Worm (Caenorhabditis elegans) whole organism, young adult: ENCODE measurements around the gene eor-2.

Experiments used
- bed-2 ChIP-seq: fragments of 200-800 bp; sonication (Bioruptor generic); IDR thresholded peaks from 2 replicates; pipeline ENCODE4 v1.3.6; 2022; ENCODE audit warnings: missing genetic modification reagents, missing genetic modification characterization, missing compliant biosample characterization
- lin-35 ChIP-seq, 3 experiments: fragments of 150-350 bp in 2 of 3; sonication (generic microtip) in 1 of 3; optimal IDR thresholded peaks; 2 replicates each; lab custom pipeline; 2014 to 2018; ENCODE audit warnings: missing biosample characterization in 3 of 3, missing genetic modification characterization in 3 of 3, missing genetic modification reagents in 3 of 3
- mel-28 ChIP-seq: sonication (generic microtip); optimal IDR thresholded peaks from 2 replicates; lab custom pipeline; 2016; ENCODE audit warnings: borderline replicate concordance, mild to moderate bottlenecking, missing genetic modification characterization, missing compliant biosample characterization
- mxl-1 ChIP-seq: sonication (generic microtip); optimal IDR thresholded peaks from 2 replicates; lab custom pipeline; 2016; ENCODE audit warnings: missing genetic modification characterization, missing compliant biosample characterization
- sdz-38 ChIP-seq: sonication (generic microtip); optimal IDR thresholded peaks from 2 replicates; lab custom pipeline; 2016; ENCODE audit warnings: missing genotype, missing genetic modification characterization, missing compliant biosample characterization
- snpc-3.4 ChIP-seq: sonication (generic microtip); optimal IDR thresholded peaks from 2 replicates; lab custom pipeline; 2017; ENCODE audit warnings: missing genetic modification characterization, mild to moderate bottlenecking, missing compliant biosample characterization, antibody characterized with exemption, moderate library complexity, missing genotype, missing genetic modification reagents
- snpc-4 ChIP-seq, 5 experiments: fragments of 150-350 bp in 1 of 5; sonication (generic microtip) in 4 of 5; optimal IDR thresholded peaks; 2 replicates each; lab custom pipeline; 2014 to 2018; ENCODE audit warnings: missing genetic modification characterization in 5 of 5, missing biosample characterization in 3 of 5, antibody characterized with exemption in 2 of 5, mild to moderate bottlenecking in 2 of 5, missing compliant biosample characterization in 2 of 5, missing genotype in 2 of 5, moderate library complexity in 2 of 5, missing genetic modification reagents in 1 of 5
- ztf-26 ChIP-seq: sonication (generic microtip); optimal IDR thresholded peaks from 2 replicates; lab custom pipeline; 2017; ENCODE audit warnings: missing genetic modification characterization, missing compliant biosample characterization

Gene eor-2

DNA sequence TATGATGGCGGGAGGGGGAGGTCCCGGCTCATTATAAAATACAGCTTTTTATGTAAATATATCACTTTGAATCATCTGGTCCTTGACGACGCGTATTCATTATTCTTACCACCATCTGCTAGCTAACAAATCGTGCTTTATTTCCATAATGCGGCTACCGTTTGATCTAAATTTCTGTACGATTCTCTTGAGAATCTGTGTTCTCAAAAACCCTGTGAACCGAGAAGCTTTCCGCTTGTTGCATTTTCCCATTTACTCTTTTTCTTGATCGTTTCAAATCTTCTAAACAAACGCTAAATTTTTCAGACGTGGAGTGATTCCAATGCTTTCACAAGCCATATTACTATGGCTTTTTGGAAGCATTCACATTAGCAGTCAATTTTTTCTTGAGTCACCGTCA is 51.9 kb downstream of the eor-2 start, which contains the start of gene syg-2:
syg-2 (plus strand) TSS at position 301 of the 400 bp plus-strand sequence.
- TF ChIP-seq sdz-38 (tag; lab: Kevin White, UChicago), result no peak
- no peak for TF ChIP-seq lin-35 (GFP tag; optimal IDR thresholded peaks at IDR 0.05; lab: Kevin White, UChicago)
- TF ChIP-seq ztf-26 (tag; lab: Kevin White, UChicago), result no peak
- TF ChIP-seq mel-28 (tag; lab: Kevin White, UChicago), result no peak
- TF ChIP-seq mxl-1 (tag; lab: Kevin White, UChicago), result no peak
- no peak for TF ChIP-seq bed-2 (GFP tag; lab: Robert Waterston, UW)

DNA sequence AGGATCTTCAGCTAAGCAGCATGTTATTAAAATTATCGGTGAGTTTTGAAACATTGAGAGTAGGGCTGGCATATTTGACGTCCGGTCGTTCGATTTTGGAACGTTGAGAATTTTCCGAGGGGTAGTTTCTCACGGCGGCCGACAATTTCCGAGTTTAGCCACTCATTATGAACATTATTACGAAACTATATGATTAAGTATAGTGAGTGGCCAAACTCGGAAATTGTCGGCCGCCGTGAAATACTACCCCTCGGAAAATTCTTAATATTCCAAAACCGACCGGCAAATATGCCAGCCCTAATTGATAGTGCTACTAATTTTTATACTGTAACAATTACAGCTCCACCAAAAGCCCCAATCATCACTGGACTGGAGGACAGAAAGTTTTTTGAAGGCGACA is 54.6 kb downstream of the eor-2 start:
- TF ChIP-seq snpc-4 (GFP tag; optimal IDR thresholded peaks at IDR 0.05; lab: Kevin White, UChicago) (no peak), snpc-4 (tag; optimal IDR thresholded peaks at IDR 0.05; lab: Kevin White, UChicago) (peak in 3 of 4 experiments; percentile 59 to 84 (median 76)), snpc-3.4 (tag; lab: Kevin White, UChicago) (no peak)
